Fruit fly (Drosophila melanogaster) whole organism, pupa: ENCODE measurements around the gene Hex-t1.

Experiments used
- CG10348 ChIP-seq: fragments of 200-800 bp; sonication (Bioruptor generic); IDR thresholded peaks from 2 replicates; pipeline ENCODE4 v1.3.6; 2022; ENCODE audit warnings: missing biosample characterization, missing genetic modification characterization
- CG12605 ChIP-seq: fragments of 200-800 bp; sonication (Bioruptor generic); IDR thresholded peaks from 2 replicates; pipeline ENCODE4 v1.3.6; 2022; ENCODE audit warnings: missing biosample characterization, missing genetic modification characterization
- CG13204 ChIP-seq: fragments of 200-800 bp; sonication (Bioruptor generic); optimal IDR thresholded peaks from 2 replicates; lab custom pipeline; 2018; ENCODE audit warnings: missing biosample characterization, mild to moderate bottlenecking, missing genetic modification characterization, moderate library complexity
- CG14655 ChIP-seq: fragments of 200-800 bp; sonication (Bioruptor generic); optimal IDR thresholded peaks from 3 replicates; lab custom pipeline; 2017; ENCODE audit warnings: mild to moderate bottlenecking, missing biosample characterization, missing genetic modification reagents, missing genetic modification characterization
- CG15710 ChIP-seq: fragments of 200-800 bp; sonication (Bioruptor generic); optimal IDR thresholded peaks from 2 replicates; lab custom pipeline; 2018; ENCODE audit warnings: missing biosample characterization, mild to moderate bottlenecking, missing genetic modification characterization, moderate library complexity
- CG17806 ChIP-seq: fragments of 200-800 bp; sonication (Bioruptor generic); optimal IDR thresholded peaks from 2 replicates; lab custom pipeline; 2018; ENCODE audit warnings: missing biosample characterization, mild to moderate bottlenecking, missing genetic modification characterization, moderate library complexity
- CG32121 ChIP-seq: fragments of 200-800 bp; sonication (Bioruptor generic); IDR thresholded peaks from 2 replicates; pipeline ENCODE4 v1.3.6; 2022; ENCODE audit warnings: missing biosample characterization, missing genetic modification characterization
- CG34367 ChIP-seq: fragments of 200-800 bp; sonication (Bioruptor generic); optimal IDR thresholded peaks from 2 replicates; lab custom pipeline; 2018; ENCODE audit warnings: missing biosample characterization, mild to moderate bottlenecking, missing genetic modification characterization
- CG4496 ChIP-seq: fragments of 200-800 bp; sonication (Bioruptor generic); IDR thresholded peaks from 3 replicates; pipeline ENCODE4 v1.3.6; 2022; ENCODE audit warnings: missing biosample characterization, missing genetic modification characterization
- CG8159 ChIP-seq: fragments of 200-800 bp; sonication (Bioruptor generic); optimal IDR thresholded peaks from 3 replicates; lab custom pipeline; 2018; ENCODE audit warnings: missing biosample characterization, mild to moderate bottlenecking, missing genetic modification characterization, moderate library complexity
- CG8301 ChIP-seq: fragments of 200-800 bp; sonication (Bioruptor generic); optimal IDR thresholded peaks from 2 replicates; lab custom pipeline; 2018; ENCODE audit warnings: missing biosample characterization, mild to moderate bottlenecking, missing genetic modification characterization
- CG9948 ChIP-seq: fragments of 200-800 bp; sonication (Bioruptor generic); optimal IDR thresholded peaks from 2 replicates; lab custom pipeline; 2018; ENCODE audit warnings: missing biosample characterization, mild to moderate bottlenecking, missing genetic modification characterization, moderate library complexity
- D1 ChIP-seq: fragments of 200-800 bp; sonication (Bioruptor generic); optimal IDR thresholded peaks from 2 replicates; lab custom pipeline; 2018; ENCODE audit warnings: missing biosample characterization, mild to moderate bottlenecking, missing genetic modification characterization, moderate library complexity
- EcR ChIP-seq: fragments of 200-800 bp; sonication (Bioruptor generic); optimal IDR thresholded peaks from 3 replicates; lab custom pipeline; 2019; ENCODE audit warnings: missing biosample characterization, missing genetic modification characterization, mild to moderate bottlenecking, moderate library complexity, missing genetic modification reagents
- Ets98B ChIP-seq: fragments of 200-800 bp; sonication (Bioruptor generic); IDR thresholded peaks from 2 replicates; pipeline ENCODE4 v1.3.6; 2022; ENCODE audit warnings: missing biosample characterization, missing genetic modification characterization
- Pif1A ChIP-seq: fragments of 200-800 bp; sonication (Bioruptor generic); optimal IDR thresholded peaks from 3 replicates; lab custom pipeline; 2016; ENCODE audit warnings: missing biosample characterization, missing genetic modification characterization
- Pif1B ChIP-seq: fragments of 200-800 bp; sonication (Bioruptor generic); optimal IDR thresholded peaks from 3 replicates; lab custom pipeline; 2016; ENCODE audit warnings: missing biosample characterization, missing genetic modification characterization
- Snoo ChIP-seq: fragments of 200-800 bp; sonication (Bioruptor generic); optimal IDR thresholded peaks from 3 replicates; lab custom pipeline; 2017; ENCODE audit warnings: missing biosample characterization, mild to moderate bottlenecking, missing genetic modification characterization, inconsistent platforms
- fd96Ca ChIP-seq: fragments of 200-800 bp; sonication (Bioruptor generic); IDR thresholded peaks from 3 replicates; pipeline ENCODE4 v1.3.6; 2022; ENCODE audit warnings: missing biosample characterization, missing genetic modification characterization
- gl ChIP-seq: fragments of 200-800 bp; sonication (Bioruptor generic); optimal IDR thresholded peaks from 2 replicates; lab custom pipeline; 2018; ENCODE audit warnings: missing biosample characterization, mild to moderate bottlenecking, missing genetic modification characterization
- rn ChIP-seq: fragments of 200-800 bp; sonication (Bioruptor generic); IDR thresholded peaks from 2 replicates; pipeline ENCODE4 v1.3.6; 2022; ENCODE audit warnings: missing biosample characterization, missing genetic modification characterization

The Hex-t1 gene

dm6 chr3R:26456577-26456976, 7.7 kb downstream of the Hex-t1 start, which contains the start of gene CG14237:
Gene CG14237 (plus strand): TSS chr3R:26456877.
- no peak for TF ChIP-seq CG4496 (GFP tag; lab: Robert Waterston, UW)

dm6 chr3R:26457949-26458348, 9.1 kb downstream of the Hex-t1 start, which contains the start of gene CG14238:
Gene CG14238 (plus strand): TSS chr3R:26458249.
- no peak for TF ChIP-seq CG15710

- no peak for TF ChIP-seq CG8301 (tag; lab: Kevin White, UChicago)
- TF ChIP-seq CG15710 = no peak
- no peak for TF ChIP-seq CG10348 (GFP tag; lab: Robert Waterston, UW)
- TF ChIP-seq CG17806 = peak; percentile 3
- no peak for TF ChIP-seq rn
- TF ChIP-seq CG14655 = no peak
- TF ChIP-seq EcR (GFP tag; lab: Kevin White, UChicago) = peak; percentile 65
- no peak for TF ChIP-seq Snoo (tag; lab: Kevin White, UChicago)
- peak; percentile 57 for TF ChIP-seq CG13204 (GFP tag; lab: Kevin White, UChicago)
- peak; percentile 82 for TF ChIP-seq CG4496 (GFP tag; lab: Robert Waterston, UW)
- no peak for TF ChIP-seq D1 (tag; lab: Kevin White, UChicago)
- TF ChIP-seq Ets98B (GFP tag; lab: Robert Waterston, UW) = peak; percentile 93
- TF ChIP-seq CG8159 = peak; percentile 5
- peak; percentile 87 for TF ChIP-seq CG32121 (GFP tag; lab: Robert Waterston, UW)
- peak; percentile 73 for TF ChIP-seq fd96Ca
- TF ChIP-seq Pif1A (GFP tag; lab: Kevin White, UChicago) = no peak
- TF ChIP-seq gl = peak; percentile 30
- TF ChIP-seq CG9948 (tag; lab: Kevin White, UChicago) = no peak
- peak; percentile 26 for TF ChIP-seq CG34367
- TF ChIP-seq Pif1B (GFP tag; lab: Kevin White, UChicago) = peak; percentile 38
- peak; percentile 69 for TF ChIP-seq CG12605
Measured at dm6 chr3R:26461226-26461805, 12.4 kb downstream of the Hex-t1 start, which contains the start of gene CG5455. Gene CG5455 (plus strand): TSS chr3R:26461527.

- TF ChIP-seq CG4496 (GFP tag; lab: Robert Waterston, UW) (peak; percentile 74), CG9948 (tag; lab: Kevin White, UChicago) (peak; percentile 52), Pif1A (GFP tag; lab: Kevin White, UChicago) (peak; percentile 40), CG14655 (peak; percentile 74), CG34367 (no peak), Snoo (tag; lab: Kevin White, UChicago) (no peak), CG12605 (peak; percentile 44), CG17806 (peak; percentile 44), CG8301 (tag; lab: Kevin White, UChicago) (peak; percentile 63), Pif1B (GFP tag; lab: Kevin White, UChicago) (peak; percentile 32), D1 (tag; lab: Kevin White, UChicago) (peak; percentile 9), gl (peak; percentile 25), CG13204 (GFP tag; lab: Kevin White, UChicago) (peak; percentile 4), EcR (GFP tag; lab: Kevin White, UChicago) (peak; percentile 21), CG15710 (peak; percentile 15), CG10348 (GFP tag; lab: Robert Waterston, UW) (no peak), Ets98B (GFP tag; lab: Robert Waterston, UW) (peak; percentile 74), CG32121 (GFP tag; lab: Robert Waterston, UW) (peak; percentile 72; the same call in 1 of the 2 replicates), fd96Ca (peak; percentile 39; the same call in 1 of the 3 replicates), CG8159 (peak; percentile 44), rn (no peak)
Measured at dm6 chr3R:26462173-26462959, 13.5 kb downstream of the Hex-t1 start.

- TF ChIP-seq EcR (GFP tag; lab: Kevin White, UChicago) (no peak), D1 (tag; lab: Kevin White, UChicago) (no peak), CG14655 (no peak), CG10348 (GFP tag; lab: Robert Waterston, UW) (no peak), CG17806 (no peak), CG9948 (tag; lab: Kevin White, UChicago) (no peak), CG8159 (no peak), CG34367 (no peak), CG32121 (GFP tag; lab: Robert Waterston, UW) (no peak), Pif1A (GFP tag; lab: Kevin White, UChicago) (no peak), Snoo (tag; lab: Kevin White, UChicago) (no peak), Ets98B (GFP tag; lab: Robert Waterston, UW) (no peak), CG13204 (GFP tag; lab: Kevin White, UChicago) (no peak), rn (no peak), CG12605 (no peak), CG15710 (no peak)
- TF ChIP-seq, all 21 proteins: peak for 0
Measured at dm6 chr3R:26463146-26463545, 14.3 kb downstream of the Hex-t1 start.

- TF ChIP-seq CG10348 (GFP tag; lab: Robert Waterston, UW) = no peak
- TF ChIP-seq EcR (GFP tag; lab: Kevin White, UChicago) = peak; percentile 79
Measured at dm6 chr3R:26463558-26463957, 14.7 kb downstream of the Hex-t1 start.
